Worm (Caenorhabditis elegans) whole organism, young adult: ENCODE measurements around the gene mtcu-2.
"Not testable (repeated sequence)": the region's sequence is repeated elsewhere in the genome, so short reads cannot be mapped to it uniquely, and the experiment has no call there.

Experiments used
- B0336.3 ChIP-seq: fragments of 200-800 bp; sonication (Bioruptor generic); IDR thresholded peaks from 2 replicates; pipeline ENCODE4 v1.3.6; 2022; ENCODE audit warnings: missing genetic modification characterization, missing compliant biosample characterization
- C06A6.2 ChIP-seq: fragments of 200-800 bp; sonication (Bioruptor generic); conservative IDR thresholded peaks from 2 replicates; pipeline ENCODE4 v1.3.6; 2022; ENCODE audit warnings: missing genetic modification characterization, missing compliant biosample characterization
- C17E4.6 ChIP-seq: fragments of 200-800 bp; sonication (Bioruptor generic); IDR thresholded peaks from 2 replicates; pipeline ENCODE4 v1.3.6; 2022; ENCODE audit warnings: missing genetic modification reagents, missing genetic modification characterization, missing compliant biosample characterization
- D2030.7 ChIP-seq: fragments of 200-800 bp; sonication (Bioruptor generic); IDR thresholded peaks from 2 replicates; pipeline ENCODE4 v1.3.6; 2022; ENCODE audit warnings: missing genetic modification reagents, missing genetic modification characterization, missing compliant biosample characterization
- F33H1.4 ChIP-seq: fragments of 200-800 bp; sonication (Bioruptor generic); IDR thresholded peaks from 2 replicates; pipeline ENCODE4 v1.3.6; 2022; ENCODE audit warnings: missing genetic modification reagents, missing genetic modification characterization, missing compliant biosample characterization
- F57A8.1 ChIP-seq: fragments of 200-800 bp; sonication (Bioruptor generic); optimal IDR thresholded peaks from 2 replicates; lab custom pipeline; 2018; ENCODE audit warnings: mild to moderate bottlenecking, missing genetic modification characterization, moderate library complexity, missing compliant biosample characterization
- K11D2.4 ChIP-seq: fragments of 200-800 bp; sonication (Bioruptor generic); IDR thresholded peaks from 2 replicates; pipeline ENCODE4 v1.3.6; 2022; ENCODE audit warnings: missing genetic modification reagents, missing genetic modification characterization, missing compliant biosample characterization
- T26A5.8 ChIP-seq: sonication (generic microtip); optimal IDR thresholded peaks from 2 replicates; lab custom pipeline; 2016; ENCODE audit warnings: missing genetic modification characterization, missing compliant biosample characterization
- Y56A3A.18 ChIP-seq: fragments of 200-800 bp; sonication (Bioruptor generic); IDR thresholded peaks from 2 replicates; pipeline ENCODE4 v1.3.6; 2022; ENCODE audit warnings: missing genetic modification reagents, missing genetic modification characterization, missing compliant biosample characterization
- Y67H2A.10 ChIP-seq: fragments of 200-800 bp; sonication (Bioruptor generic); conservative IDR thresholded peaks from 2 replicates; pipeline ENCODE4 v1.3.6; 2022; ENCODE audit warnings: missing genetic modification reagents, missing genetic modification characterization, missing compliant biosample characterization
- Y95B8A.8 ChIP-seq: fragments of 200-800 bp; sonication (Bioruptor generic); IDR thresholded peaks from 2 replicates; pipeline ENCODE4 v1.3.6; 2022; ENCODE audit warnings: missing genetic modification reagents, missing genetic modification characterization, missing compliant biosample characterization
- attf-3 ChIP-seq: fragments of 200-800 bp; sonication (Bioruptor generic); conservative IDR thresholded peaks from 2 replicates; pipeline ENCODE4 v1.3.6; 2022; ENCODE audit warnings: missing genetic modification reagents, missing genetic modification characterization, missing compliant biosample characterization
- bed-2 ChIP-seq: fragments of 200-800 bp; sonication (Bioruptor generic); IDR thresholded peaks from 2 replicates; pipeline ENCODE4 v1.3.6; 2022; ENCODE audit warnings: missing genetic modification reagents, missing genetic modification characterization, missing compliant biosample characterization
- cebp-1 ChIP-seq, 2 experiments: fragments of 200-800 bp in 1 of 2; sonication (Bioruptor generic) in 1 of 2; sonication (generic microtip) in 1 of 2; IDR thresholded peaks in 1 of 2; optimal IDR thresholded peaks in 1 of 2; 2 replicates each; pipeline versions ENCODE4 v1.3.6 to Lab custom; 2017 to 2022; ENCODE audit warnings: missing compliant biosample characterization in 2 of 2, missing genetic modification characterization in 2 of 2, mild to moderate bottlenecking in 1 of 2, missing genetic modification reagents in 1 of 2, moderate library complexity in 1 of 2
- ceh-100 ChIP-seq: fragments of 200-800 bp; sonication (Bioruptor generic); IDR thresholded peaks from 2 replicates; pipeline ENCODE4 v1.3.6; 2022; ENCODE audit warnings: missing genetic modification reagents, missing genetic modification characterization, missing compliant biosample characterization
- ceh-91 ChIP-seq: fragments of 200-800 bp; sonication (Bioruptor generic); IDR thresholded peaks from 2 replicates; pipeline ENCODE4 v1.3.6; 2022; ENCODE audit warnings: missing genetic modification reagents, missing genetic modification characterization, missing compliant biosample characterization
- die-1 ChIP-seq: sonication (generic microtip); optimal IDR thresholded peaks from 2 replicates; lab custom pipeline; 2016; ENCODE audit warnings: missing genotype, mild to moderate bottlenecking, missing genetic modification characterization, missing compliant biosample characterization
- dox-1 ChIP-seq: fragments of 200-800 bp; sonication (Bioruptor generic); IDR thresholded peaks from 2 replicates; pipeline ENCODE4 v1.3.6; 2022; ENCODE audit warnings: missing genetic modification reagents, missing genetic modification characterization, missing compliant biosample characterization
- efl-1 ChIP-seq: fragments of 150-350 bp; optimal IDR thresholded peaks from 2 replicates; lab custom pipeline; 2014; ENCODE audit warnings: missing biosample characterization, missing genetic modification reagents, missing genetic modification characterization
- egl-44 ChIP-seq: fragments of 200-800 bp; sonication (Bioruptor generic); IDR thresholded peaks from 2 replicates; pipeline ENCODE4 v1.3.6; 2022; ENCODE audit warnings: missing genetic modification reagents, missing genetic modification characterization, missing compliant biosample characterization
- egrh-3 ChIP-seq: fragments of 200-800 bp; sonication (Bioruptor generic); IDR thresholded peaks from 2 replicates; pipeline ENCODE4 v1.3.6; 2022; ENCODE audit warnings: missing genetic modification reagents, missing genetic modification characterization, missing compliant biosample characterization
- ekl-4 ChIP-seq: fragments of 200-800 bp; sonication (Bioruptor generic); IDR thresholded peaks from 2 replicates; pipeline ENCODE4 v1.3.6; 2022; ENCODE audit warnings: missing genetic modification reagents, missing genetic modification characterization, missing compliant biosample characterization
- ets-4 ChIP-seq: fragments of 200-800 bp; sonication (Bioruptor generic); optimal IDR thresholded peaks from 2 replicates; lab custom pipeline; 2018; ENCODE audit warnings: mild to moderate bottlenecking, missing genetic modification characterization, missing compliant biosample characterization
- him-1 ChIP-seq: sonication (generic microtip); optimal IDR thresholded peaks from 2 replicates; lab custom pipeline; 2016; ENCODE audit warnings: missing genotype, missing genetic modification reagents, missing genetic modification characterization, missing compliant biosample characterization
- hlh-26 ChIP-seq: fragments of 200-800 bp; sonication (Bioruptor generic); conservative IDR thresholded peaks from 2 replicates; pipeline ENCODE4 v1.3.6; 2022; ENCODE audit warnings: missing genetic modification reagents, missing genetic modification characterization, missing compliant biosample characterization
- hmg-1.2 ChIP-seq: fragments of 200-800 bp; sonication (Bioruptor generic); IDR thresholded peaks from 2 replicates; pipeline ENCODE4 v1.3.6; 2022; ENCODE audit warnings: missing genetic modification reagents, missing genetic modification characterization, missing compliant biosample characterization
- lin-26 ChIP-seq: fragments of 200-800 bp; sonication (Bioruptor generic); IDR thresholded peaks from 2 replicates; pipeline ENCODE4 v1.3.6; 2022; ENCODE audit warnings: missing genetic modification reagents, missing genetic modification characterization, missing compliant biosample characterization
- lsl-1 ChIP-seq: fragments of 200-800 bp; sonication (Bioruptor generic); optimal IDR thresholded peaks from 2 replicates; lab custom pipeline; 2018; ENCODE audit warnings: mild to moderate bottlenecking, missing genetic modification characterization, moderate library complexity, missing compliant biosample characterization
- lsy-27 ChIP-seq: sonication (generic microtip); optimal IDR thresholded peaks from 2 replicates; lab custom pipeline; 2017; ENCODE audit warnings: missing genetic modification characterization, mild to moderate bottlenecking, missing compliant biosample characterization, antibody characterized with exemption, missing genotype, borderline replicate concordance; ENCODE audit not compliant: insufficient read depth
- madf-6 ChIP-seq: fragments of 200-800 bp; sonication (Bioruptor generic); IDR thresholded peaks from 2 replicates; pipeline ENCODE4 v1.3.6; 2022; ENCODE audit warnings: missing genetic modification reagents, missing genetic modification characterization, missing compliant biosample characterization
- nfya-1 ChIP-seq: sonication (generic microtip); optimal IDR thresholded peaks from 2 replicates; lab custom pipeline; 2017; ENCODE audit warnings: antibody characterized with exemption, missing compliant biosample characterization, missing genetic modification characterization, borderline replicate concordance; ENCODE audit not compliant: insufficient read depth
- nfyb-1 ChIP-seq: fragments of 200-800 bp; sonication (Bioruptor generic); IDR thresholded peaks from 2 replicates; pipeline ENCODE4 v1.3.6; 2022; ENCODE audit warnings: missing genetic modification reagents, missing genetic modification characterization, missing compliant biosample characterization
- pbrm-1 ChIP-seq: fragments of 200-800 bp; sonication (Bioruptor generic); IDR thresholded peaks from 2 replicates; pipeline ENCODE4 v1.3.6; 2022; ENCODE audit warnings: missing genetic modification reagents, missing genetic modification characterization, missing compliant biosample characterization
- rcor-1 ChIP-seq: fragments of 200-800 bp; sonication (Bioruptor generic); IDR thresholded peaks from 2 replicates; pipeline ENCODE4 v1.3.6; 2022; ENCODE audit warnings: missing genetic modification reagents, missing genetic modification characterization, missing compliant biosample characterization
- rpc-1 ChIP-seq, 2 experiments: fragments of 150-350 bp in 1 of 2; sonication (generic microtip) in 1 of 2; optimal IDR thresholded peaks; 2 replicates each; lab custom pipeline; 2014 to 2018; ENCODE audit warnings: missing biosample characterization in 1 of 2, missing genetic modification characterization in 1 of 2, missing genetic modification reagents in 1 of 2, missing genotype in 1 of 2
- sdz-38 ChIP-seq: sonication (generic microtip); optimal IDR thresholded peaks from 2 replicates; lab custom pipeline; 2016; ENCODE audit warnings: missing genotype, missing genetic modification characterization, missing compliant biosample characterization
- snpc-1.3 ChIP-seq: sonication (generic microtip); optimal IDR thresholded peaks from 2 replicates; lab custom pipeline; 2017; ENCODE audit warnings: missing genetic modification characterization, mild to moderate bottlenecking, missing compliant biosample characterization, antibody characterized with exemption, moderate library complexity, missing genotype, missing genetic modification reagents; ENCODE audit not compliant: insufficient read depth
- unc-130 ChIP-seq: sonication (generic microtip); optimal IDR thresholded peaks from 2 replicates; lab custom pipeline; 2016; ENCODE audit warnings: missing genetic modification reagents, missing genetic modification characterization, missing compliant biosample characterization
- zim-3 ChIP-seq: sonication (generic microtip); optimal IDR thresholded peaks from 2 replicates; lab custom pipeline; 2017; ENCODE audit warnings: mild to moderate bottlenecking, missing genetic modification characterization, moderate library complexity, missing compliant biosample characterization
- ztf-25 ChIP-seq: fragments of 200-800 bp; sonication (Bioruptor generic); IDR thresholded peaks from 2 replicates; pipeline ENCODE4 v1.3.6; 2022; ENCODE audit warnings: missing genetic modification reagents, missing genetic modification characterization, missing compliant biosample characterization
- ztf-28 ChIP-seq: fragments of 200-800 bp; sonication (Bioruptor generic); IDR thresholded peaks from 2 replicates; pipeline ENCODE4 v1.3.6; 2022; ENCODE audit warnings: missing genetic modification reagents, missing genetic modification characterization, missing compliant biosample characterization

Gene mtcu-2

ce11 chrII:10040834-10041233 is 7.8 kb upstream of the mtcu-2 start, which contains the start of gene ogr-2:
Gene ogr-2, plus strand, starts transcription at chrII:10041134.
- TF ChIP-seq B0336.3 (GFP tag; lab: Robert Waterston, UW) = no peak
- no peak for TF ChIP-seq ceh-100 (GFP tag; lab: Robert Waterston, UW)
- peak; percentile 30 for TF ChIP-seq lsl-1
- TF ChIP-seq nfyb-1 (GFP tag; lab: Robert Waterston, UW) = no peak
- TF ChIP-seq, all 124 proteins: peak for 1

ce11 chrII:10039799-10040198 is 6.8 kb upstream of the mtcu-2 start, which contains the start of gene let-268:
Gene let-268, minus strand, starts transcription at chrII:10039980.
- TF ChIP-seq hmg-1.2 (GFP tag; lab: Robert Waterston, UW) (peak; percentile 17; the same call in 1 of the 2 replicates), sdz-38 (tag; lab: Kevin White, UChicago) (no peak)

DNA sequence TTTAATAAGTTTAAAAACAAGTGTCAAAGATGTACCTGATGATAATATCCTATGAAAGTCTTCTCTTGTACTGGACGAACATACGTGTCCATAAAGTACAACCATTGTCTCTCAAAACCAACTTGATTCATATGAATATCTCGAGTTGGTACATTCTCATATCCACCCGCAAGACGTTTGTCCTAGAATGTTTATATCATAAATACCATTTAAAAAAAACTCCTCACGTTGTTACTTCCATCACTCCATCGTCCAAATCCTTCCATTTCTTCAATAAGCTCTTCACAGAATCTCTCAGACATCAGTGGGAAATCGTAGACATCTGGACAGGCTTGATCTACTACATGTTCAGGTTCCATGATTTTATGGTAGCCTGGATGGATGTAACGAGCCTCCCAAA is 2.4 kb upstream of the mtcu-2 start:
- TF ChIP-seq lin-26 (no peak), hlh-26 (GFP tag; lab: Robert Waterston, UW) (no peak), lsy-27 (tag; lab: Kevin White, UChicago) (no peak), nfyb-1 (GFP tag; lab: Robert Waterston, UW) (no peak), hmg-1.2 (GFP tag; lab: Robert Waterston, UW) (no peak), F57A8.1 (no peak), D2030.7 (GFP tag; lab: Robert Waterston, UW) (no peak), C17E4.6 (GFP tag; lab: Robert Waterston, UW) (no peak), die-1 (tag; lab: Kevin White, UChicago) (no peak), snpc-1.3 (tag; lab: Kevin White, UChicago) (no peak), ets-4 (GFP tag; lab: Kevin White, UChicago) (no peak), Y95B8A.8 (GFP tag; lab: Robert Waterston, UW) (no peak), him-1 (no peak), unc-130 (no peak), efl-1 (no peak), pbrm-1 (GFP tag; lab: Robert Waterston, UW) (no peak), zim-3 (tag; lab: Kevin White, UChicago) (no peak), egl-44 (GFP tag; lab: Robert Waterston, UW) (no peak), nfya-1 (no peak), T26A5.8 (no peak)

DNA sequence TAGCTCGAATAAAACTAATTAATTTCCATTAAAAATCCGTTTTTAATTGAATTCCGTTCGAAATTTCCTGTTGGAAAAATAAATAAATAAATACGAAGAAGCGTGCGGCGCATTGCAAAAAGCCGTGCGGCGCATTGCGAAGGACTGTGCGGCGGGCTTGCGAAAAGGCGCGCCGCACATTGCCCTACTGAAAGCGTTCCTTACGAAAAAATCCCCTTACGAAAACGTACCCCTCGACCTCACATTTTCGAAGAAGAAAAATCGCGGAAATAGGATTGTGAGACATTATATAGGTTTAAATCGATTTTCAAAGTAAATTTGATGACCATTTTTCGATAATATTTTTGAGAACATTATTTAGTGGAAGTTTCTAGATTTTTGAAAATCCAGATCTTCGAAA is 1.8 kb upstream of the mtcu-2 start:
- TF ChIP-seq Y56A3A.18 (GFP tag; lab: Robert Waterston, UW) (0 out of 2 replicates have a peak, but pooled peaks have one; percentile 61), egl-44 (GFP tag; lab: Robert Waterston, UW) (0 out of 2 replicates have a peak, but pooled peaks have one; percentile 28), ceh-91 (GFP tag; lab: Robert Waterston, UW) (peak; percentile 70), Y67H2A.10 (GFP tag; lab: Robert Waterston, UW) (peak; percentile 65; the same call in 1 of the 2 replicates), rcor-1 (peak; percentile 37; the same call in 1 of the 2 replicates), nfyb-1 (GFP tag; lab: Robert Waterston, UW) (peak; percentile 83), ceh-100 (GFP tag; lab: Robert Waterston, UW) (peak; percentile 94), cebp-1 (GFP tag; IDR thresholded peaks at IDR 0.05; lab: Robert Waterston, UW) (peak; percentile 58; the same call in 1 of the 2 replicates), bed-2 (GFP tag; lab: Robert Waterston, UW) (0 out of 2 replicates have a peak, but pooled peaks have one; percentile 46), K11D2.4 (peak; percentile 62; the same call in 1 of the 2 replicates), lin-26 (peak; percentile 42; the same call in 1 of the 2 replicates), hmg-1.2 (GFP tag; lab: Robert Waterston, UW) (peak; percentile 59), ztf-25 (GFP tag; lab: Robert Waterston, UW) (peak; percentile 74; the same call in 1 of the 2 replicates), ekl-4 (GFP tag; lab: Robert Waterston, UW) (peak; percentile 82), pbrm-1 (GFP tag; lab: Robert Waterston, UW) (peak; percentile 84), dox-1 (GFP tag; lab: Robert Waterston, UW) (peak; percentile 96), madf-6 (GFP tag; lab: Robert Waterston, UW) (peak; percentile 59), attf-3 (GFP tag; lab: Robert Waterston, UW) (peak; percentile 76), rpc-1 (optimal IDR thresholded peaks at IDR 0.05; lab: Kevin White, UChicago) (peak; percentile 20), ztf-28 (GFP tag; lab: Robert Waterston, UW) (peak; percentile 81; the same call in 1 of the 2 replicates), egrh-3 (GFP tag; lab: Robert Waterston, UW) (peak; percentile 67), C06A6.2 (GFP tag; lab: Robert Waterston, UW) (peak; percentile 99), D2030.7 (GFP tag; lab: Robert Waterston, UW) (peak; percentile 61), F33H1.4 (GFP tag; lab: Robert Waterston, UW) (peak; percentile 61)
- TF ChIP-seq cebp-1, rpc-1 (tag; optimal IDR thresholded peaks at IDR 0.05; lab: Kevin White, UChicago): not testable (repeated sequence)
